Fruit fly (Drosophila melanogaster) whole organism, wandering third instar larva: ENCODE measurements around the gene emei.

ENCODE experiments used
- Abd-B ChIP-seq: fragments of >200 bp; optimal IDR thresholded peaks from 2 replicates; lab custom pipeline; 2017; ENCODE audit warnings: missing biosample characterization, missing genetic modification characterization
- CG32264 ChIP-seq: fragments of 200-800 bp; sonication (Bioruptor generic); optimal IDR thresholded peaks from 2 replicates; lab custom pipeline; 2016; ENCODE audit warnings: missing biosample characterization, missing genetic modification characterization
- CrebA ChIP-seq: fragments of 200-800 bp; sonication (Bioruptor generic); optimal IDR thresholded peaks from 2 replicates; lab custom pipeline; 2016; ENCODE audit warnings: missing biosample characterization, mild to moderate bottlenecking, missing genetic modification characterization, borderline replicate concordance
- Dfd ChIP-seq: fragments of >200 bp; optimal IDR thresholded peaks from 2 replicates; lab custom pipeline; 2017; ENCODE audit warnings: missing biosample characterization, missing genetic modification characterization
- Dif ChIP-seq: fragments of 200-275, 200-300 bp; sonication (Bioruptor generic); optimal IDR thresholded peaks from 2 replicates; lab custom pipeline; 2018; ENCODE audit warnings: missing biosample characterization, missing genetic modification characterization; ENCODE audit not compliant: partially characterized antibody
- GATAd ChIP-seq: sonication (Bioruptor generic); optimal IDR thresholded peaks from 2 replicates; lab custom pipeline; 2016; ENCODE audit warnings: missing biosample characterization, missing genetic modification characterization
- HLH106 ChIP-seq: fragments of 200-800 bp; optimal IDR thresholded peaks from 3 replicates; lab custom pipeline; 2019; ENCODE audit warnings: missing biosample characterization, mild to moderate bottlenecking, missing genetic modification characterization, moderate library complexity
- Hnf4 ChIP-seq: fragments of 200-800 bp; sonication (Bioruptor generic); optimal IDR thresholded peaks from 2 replicates; lab custom pipeline; 2016; ENCODE audit warnings: missing biosample characterization, mild to moderate bottlenecking, missing genetic modification characterization
- Hr83 ChIP-seq: fragments of 200-300 bp; sonication (Bioruptor generic); optimal IDR thresholded peaks from 2 replicates; lab custom pipeline; 2016; ENCODE audit warnings: missing biosample characterization, mild to moderate bottlenecking, missing genetic modification characterization, moderate library complexity; ENCODE audit not compliant: poor library complexity, severe bottlenecking
- Jra ChIP-seq: sonication (Bioruptor generic); optimal IDR thresholded peaks from 2 replicates; lab custom pipeline; 2016; ENCODE audit warnings: missing biosample characterization, missing genetic modification characterization
- Myc ChIP-seq: fragments of >200 bp; optimal IDR thresholded peaks from 2 replicates; lab custom pipeline; 2017
- OdsH ChIP-seq: fragments of 200-800 bp; sonication (Bioruptor generic); optimal IDR thresholded peaks from 2 replicates; lab custom pipeline; 2016; ENCODE audit warnings: missing biosample characterization, mild to moderate bottlenecking, missing genetic modification characterization
- Sp1 ChIP-seq: fragments of 200-800 bp; sonication (Bioruptor generic); optimal IDR thresholded peaks from 3 replicates; lab custom pipeline; 2019; ENCODE audit warnings: missing biosample characterization, mild to moderate bottlenecking, missing genetic modification characterization, moderate library complexity
- Vsx2 ChIP-seq: fragments of 200-300, 225-300 bp; sonication (Bioruptor generic); optimal IDR thresholded peaks from 2 replicates; lab custom pipeline; 2018; ENCODE audit warnings: missing biosample characterization, missing genetic modification characterization; ENCODE audit not compliant: partially characterized antibody
- br ChIP-seq: fragments of 200-800 bp; sonication (Bioruptor generic); optimal IDR thresholded peaks from 2 replicates; lab custom pipeline; 2016; ENCODE audit warnings: missing biosample characterization, missing genetic modification characterization
- brk ChIP-seq: fragments of 200-800 bp; sonication (Bioruptor generic); optimal IDR thresholded peaks from 2 replicates; lab custom pipeline; 2016; ENCODE audit warnings: missing biosample characterization, mild to moderate bottlenecking, missing genetic modification characterization
- dl ChIP-seq, 2 experiments: fragments of 175-275, 200-275 bp in 1 of 2; fragments of 200-275 bp in 1 of 2; sonication (Bioruptor generic); optimal IDR thresholded peaks; lab custom pipeline; 2018; ENCODE audit warnings: mild to moderate bottlenecking in 2 of 2, missing biosample characterization in 2 of 2, missing genetic modification characterization in 2 of 2, moderate library complexity in 2 of 2; ENCODE audit not compliant: partially characterized antibody in 2 of 2, insufficient read depth in 1 of 2
- dsf ChIP-seq: sonication (Bioruptor generic); optimal IDR thresholded peaks from 2 replicates; lab custom pipeline; 2016; ENCODE audit warnings: missing biosample characterization, missing genetic modification characterization, borderline replicate concordance
- ey ChIP-seq: fragments of 200-800 bp; sonication (Bioruptor generic); optimal IDR thresholded peaks from 2 replicates; lab custom pipeline; 2016; ENCODE audit warnings: missing biosample characterization, missing genetic modification characterization
- foxo ChIP-seq, 2 experiments: fragments of 200-800 bp; sonication (Bioruptor generic); optimal IDR thresholded peaks; 2 replicates in 1 of 2; 3 replicates in 1 of 2; lab custom pipeline; 2016 to 2017; ENCODE audit warnings: missing biosample characterization in 2 of 2, missing genetic modification characterization in 2 of 2
- fru ChIP-seq: fragments of 200-800 bp; sonication (Bioruptor generic); optimal IDR thresholded peaks from 3 replicates; lab custom pipeline; 2016; ENCODE audit warnings: missing biosample characterization, mild to moderate bottlenecking, missing genetic modification characterization
- h ChIP-seq: fragments of 200-800 bp; sonication (Bioruptor generic); optimal IDR thresholded peaks from 3 replicates; lab custom pipeline; 2016; ENCODE audit warnings: missing biosample characterization, mild to moderate bottlenecking, missing genetic modification characterization
- jim ChIP-seq: fragments of 175-275, 200-325 bp; sonication (Bioruptor generic); optimal IDR thresholded peaks from 2 replicates; lab custom pipeline; 2016; ENCODE audit warnings: missing biosample characterization, mild to moderate bottlenecking, missing genetic modification characterization
- lola ChIP-seq: fragments of >200 bp; optimal IDR thresholded peaks from 2 replicates; lab custom pipeline; 2017; ENCODE audit warnings: missing biosample characterization, missing genetic modification characterization
- pan ChIP-seq: fragments of >200 bp; optimal IDR thresholded peaks from 2 replicates; lab custom pipeline; 2017
- psq ChIP-seq: fragments of 200-800 bp; sonication (Bioruptor generic); optimal IDR thresholded peaks from 3 replicates; lab custom pipeline; 2017; ENCODE audit warnings: missing biosample characterization, mild to moderate bottlenecking, missing genetic modification characterization, moderate library complexity
- rgr ChIP-seq: fragments of 200-800 bp; sonication (Bioruptor generic); optimal IDR thresholded peaks from 3 replicates; lab custom pipeline; 2016; ENCODE audit warnings: missing biosample characterization, mild to moderate bottlenecking, missing genetic modification characterization
- sage ChIP-seq: fragments of 200-800 bp; sonication (Bioruptor generic); optimal IDR thresholded peaks from 2 replicates; lab custom pipeline; 2016; ENCODE audit warnings: missing biosample characterization, mild to moderate bottlenecking, missing genetic modification characterization
- sv ChIP-seq: fragments of 200-800 bp; sonication (Bioruptor generic); optimal IDR thresholded peaks from 3 replicates; lab custom pipeline; 2016; ENCODE audit warnings: missing biosample characterization, missing genetic modification characterization
- tai ChIP-seq: sonication (Bioruptor generic); optimal IDR thresholded peaks from 2 replicates; lab custom pipeline; 2016; ENCODE audit warnings: missing biosample characterization, missing genetic modification characterization
- usp ChIP-seq: fragments of >200 bp; optimal IDR thresholded peaks from 2 replicates; lab custom pipeline; 2017; ENCODE audit warnings: missing biosample characterization, missing genetic modification characterization
- woc ChIP-seq: sonication (Bioruptor generic); optimal IDR thresholded peaks from 2 replicates; lab custom pipeline; 2016; ENCODE audit warnings: missing biosample characterization, mild to moderate bottlenecking, missing genetic modification characterization

emei gene

DNA sequence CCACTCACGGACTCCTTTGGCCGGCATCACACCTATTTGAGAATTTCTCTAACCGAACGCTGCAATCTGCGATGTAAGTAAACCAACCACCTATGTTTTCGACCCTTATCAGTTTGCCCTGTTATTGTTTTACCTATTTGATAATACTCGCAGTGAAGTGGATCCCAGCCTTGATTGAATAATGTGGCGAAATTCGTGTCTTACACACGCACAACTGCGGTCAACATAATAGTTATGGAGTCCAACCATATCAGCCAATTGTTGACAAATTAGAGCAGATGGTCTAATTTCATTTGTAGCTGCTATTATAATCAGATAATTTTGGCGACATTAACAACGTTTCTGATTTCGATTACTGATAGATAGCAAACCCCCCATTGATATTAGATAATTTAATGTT, 38.4 kb upstream of the emei start:
- no peak for TF ChIP-seq lola (GFP tag; lab: Kevin White, UChicago)

DNA sequence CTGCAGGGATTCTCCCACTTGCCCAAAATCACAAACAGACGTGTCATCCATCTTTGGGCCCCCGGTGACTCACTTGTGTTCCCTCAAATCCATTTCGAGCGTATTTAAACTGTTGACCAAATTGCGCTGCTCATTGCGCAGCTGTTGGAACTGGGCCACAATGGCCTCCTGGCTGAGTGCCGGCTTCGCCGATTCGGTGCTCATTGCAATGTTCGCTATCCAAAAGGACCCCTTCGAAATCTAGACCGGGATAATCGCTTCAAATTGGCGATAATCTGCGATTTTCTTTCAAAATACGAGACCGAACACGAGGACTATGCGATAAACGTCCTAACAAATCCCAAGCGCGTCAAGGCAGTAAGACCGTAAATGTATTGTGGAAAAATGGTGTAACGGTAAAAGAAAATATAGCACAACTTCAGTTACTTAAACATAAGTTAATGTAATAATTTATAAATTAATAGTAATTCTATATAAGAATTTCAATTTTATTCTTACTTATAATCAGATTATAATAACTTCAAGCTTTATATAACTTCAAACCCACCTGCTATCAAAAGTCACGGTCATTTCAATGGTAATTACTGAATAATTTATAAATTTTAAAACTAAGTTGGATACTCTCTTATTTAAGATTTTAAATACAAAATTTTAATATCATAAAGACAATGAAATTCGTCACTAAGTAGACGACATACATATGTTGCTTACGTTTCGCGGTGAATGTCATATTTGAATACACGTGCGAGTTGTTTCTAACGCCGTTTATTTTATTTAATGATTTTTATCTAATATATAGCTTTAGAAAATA, 35.2 kb upstream of the emei start, which contains the start of the genes Pfdn2 and Noc1:
Gene Pfdn2 (minus strand): TSS at position 346 of the 811 bp plus-strand sequence.
Gene Noc1 (plus strand): TSS at position 727 of the 811 bp plus-strand sequence.
- TF ChIP-seq sage (GFP tag; lab: Kevin White, UChicago) (no peak), dsf (GFP tag; lab: Kevin White, UChicago) (peak; percentile 51), sv (peak; percentile 24), psq (GFP tag; lab: Kevin White, UChicago) (peak; percentile 54), Myc (lab: Kevin White, UChicago) (peak; percentile 55)

DNA sequence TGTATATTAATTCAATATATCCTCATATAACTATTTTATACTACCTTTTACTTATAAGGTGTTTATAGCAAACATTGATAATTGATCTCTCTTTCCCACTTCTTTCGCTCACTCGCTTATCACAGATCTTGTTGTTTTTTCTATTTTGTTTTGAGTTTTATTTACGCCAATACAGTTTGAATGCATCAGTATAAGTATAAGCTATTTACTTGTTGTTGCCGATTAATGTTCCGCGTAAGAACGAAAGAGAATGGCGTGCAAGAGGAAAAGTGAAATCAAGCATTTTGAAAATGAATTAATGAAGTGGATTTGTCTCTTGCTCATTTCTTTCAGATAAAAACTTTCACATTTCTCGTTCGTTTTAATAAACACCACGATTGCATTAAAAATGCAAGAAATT, 25.9 kb upstream of the emei start:
- TF ChIP-seq rgr (GFP tag; lab: Kevin White, UChicago), result peak; percentile 87
- TF ChIP-seq psq (GFP tag; lab: Kevin White, UChicago), result peak; percentile 60
- no peak for TF ChIP-seq Hnf4 (GFP tag; lab: Kevin White, UChicago)

DNA sequence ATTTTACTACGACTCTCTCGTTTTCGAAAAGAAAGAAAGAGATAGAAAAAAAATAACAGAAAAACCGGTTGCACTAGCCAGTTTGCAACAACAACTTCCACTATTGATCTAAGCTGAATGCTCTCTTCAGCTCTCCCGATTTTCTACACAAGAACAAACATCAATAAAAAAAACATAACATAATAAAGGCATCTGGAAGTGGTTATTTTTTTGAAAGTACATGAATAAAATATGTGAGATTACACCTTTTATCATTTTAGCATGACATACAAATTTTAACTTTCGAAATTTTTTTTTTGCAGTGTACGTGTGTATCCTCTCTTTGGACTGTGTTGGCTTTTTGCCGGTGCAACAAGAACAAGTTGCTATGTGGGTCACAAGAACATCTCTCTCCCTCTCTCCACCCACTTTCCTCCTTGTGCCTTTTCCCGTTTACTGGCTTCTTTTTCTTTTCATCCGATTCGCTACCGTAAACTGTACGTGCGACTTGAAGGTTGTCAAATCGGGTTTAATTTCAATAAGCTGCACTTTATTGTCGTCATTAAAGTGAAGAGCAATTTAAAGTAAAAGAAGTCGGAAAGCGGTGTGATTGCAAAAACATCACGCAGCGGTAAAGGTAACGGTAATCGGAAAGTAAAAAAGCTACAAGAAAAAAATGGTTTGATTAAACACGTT, 24.8 kb upstream of the emei start:
- peak; percentile 70 for TF ChIP-seq psq (GFP tag; lab: Kevin White, UChicago)
- peak; percentile 49 for TF ChIP-seq woc (GFP tag; lab: Kevin White, UChicago)
- peak; percentile 95 for TF ChIP-seq sv
- no peak for TF ChIP-seq dl (GFP tag; optimal IDR thresholded peaks at IDR 0.05; lab: Kevin White, UChicago; ENCODE audit: insufficient read depth in 1 of 2, partially characterized antibody in 2 of 2)
- TF ChIP-seq ey (GFP tag; lab: Kevin White, UChicago), result peak; percentile 89
- peak; percentile 88 for TF ChIP-seq rgr (GFP tag; lab: Kevin White, UChicago)
- peak; percentile 51 for TF ChIP-seq sage (GFP tag; lab: Kevin White, UChicago)
- TF ChIP-seq CG32264 (GFP tag; lab: Kevin White, UChicago), result peak; percentile 56
- TF ChIP-seq br (GFP tag; lab: Kevin White, UChicago), result peak; percentile 74
- no peak for TF ChIP-seq GATAd (GFP tag; lab: Kevin White, UChicago)
- TF ChIP-seq OdsH, result peak; percentile 87
- no peak for TF ChIP-seq usp (GFP tag; lab: Kevin White, UChicago)

DNA sequence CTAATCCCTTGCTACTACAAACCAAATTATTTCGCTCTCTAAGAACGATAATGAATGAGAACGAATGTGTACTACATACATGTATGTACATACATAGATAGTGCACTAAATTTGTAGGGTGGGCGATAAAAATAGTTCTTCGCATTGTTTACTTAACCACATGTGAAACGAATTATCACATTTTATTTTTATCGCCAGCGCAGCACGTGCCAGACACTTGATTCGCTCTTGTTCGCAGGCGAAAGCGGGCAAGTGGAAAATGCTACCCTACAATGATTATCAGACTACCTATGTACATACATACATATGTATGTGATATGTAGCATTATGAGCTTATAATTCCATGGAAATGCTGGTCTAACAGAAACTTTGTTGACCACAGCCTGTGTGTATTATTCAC, 23.7 kb upstream of the emei start:
- TF ChIP-seq sv, result no peak
- no peak for TF ChIP-seq OdsH
- no peak for TF ChIP-seq tai (GFP tag; lab: Kevin White, UChicago)
- TF ChIP-seq h, result no peak
- no peak for TF ChIP-seq Abd-B (GFP tag; lab: Kevin White, UChicago)
- no peak for TF ChIP-seq CrebA (GFP tag; lab: Kevin White, UChicago)

DNA sequence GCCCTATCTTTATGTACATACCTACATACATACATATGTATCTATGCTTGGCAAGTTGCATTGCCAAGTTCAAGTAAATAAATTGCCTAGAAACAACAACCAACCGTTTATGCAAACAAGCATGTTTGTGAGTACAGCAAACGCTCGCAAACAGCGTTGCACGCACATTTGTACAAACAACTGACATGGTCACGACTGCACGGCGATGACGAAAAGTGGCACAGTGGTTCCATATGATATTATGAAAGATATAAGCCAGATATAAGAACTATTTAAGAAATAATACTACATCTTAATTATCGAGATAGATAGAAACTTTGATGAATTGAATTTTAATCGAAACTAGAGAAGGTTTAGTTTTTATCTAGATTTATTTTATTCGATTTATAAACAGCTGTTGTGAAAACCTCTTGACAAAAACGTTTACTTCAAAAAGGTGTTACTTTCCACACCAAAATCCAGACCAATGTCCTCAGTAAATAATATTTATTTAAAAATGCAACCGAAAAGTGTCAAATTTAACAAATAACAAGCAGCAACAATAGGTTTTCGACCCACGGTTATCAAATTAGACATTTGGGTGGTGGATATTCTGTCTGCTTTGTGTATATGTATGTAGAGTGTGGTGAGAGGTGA, 19.6 kb upstream of the emei start:
- TF ChIP-seq dl (GFP tag; optimal IDR thresholded peaks at IDR 0.05; lab: Kevin White, UChicago; ENCODE audit: insufficient read depth in 1 of 2, partially characterized antibody in 2 of 2), result no peak
- peak; percentile 90 for TF ChIP-seq sv
- TF ChIP-seq foxo (GFP tag; optimal IDR thresholded peaks at IDR 0.05; lab: Kevin White, UChicago), result peak in 1 of 2 experiments; percentile 84
- TF ChIP-seq Hr83, result peak; percentile 96
- peak; percentile 74 for TF ChIP-seq ey (GFP tag; lab: Kevin White, UChicago)
- no peak for TF ChIP-seq usp (GFP tag; lab: Kevin White, UChicago)
- peak; percentile 8 for TF ChIP-seq Jra (GFP tag; lab: Kevin White, UChicago)
- TF ChIP-seq Abd-B (GFP tag; lab: Kevin White, UChicago), result no peak
- TF ChIP-seq Dif (GFP tag; lab: Kevin White, UChicago), result no peak
- TF ChIP-seq woc (GFP tag; lab: Kevin White, UChicago), result peak; percentile 68
- TF ChIP-seq HLH106 (tag; lab: Kevin White, UChicago), result peak; percentile 54
- TF ChIP-seq Dfd (GFP tag; lab: Kevin White, UChicago), result no peak
- TF ChIP-seq OdsH, result peak; percentile 80
- peak; percentile 76 for TF ChIP-seq Sp1
- peak; percentile 78 for TF ChIP-seq tai (GFP tag; lab: Kevin White, UChicago)
- TF ChIP-seq sage (GFP tag; lab: Kevin White, UChicago), result peak; percentile 42
- peak; percentile 81 for TF ChIP-seq h
- TF ChIP-seq pan, result no peak
- peak; percentile 55 for TF ChIP-seq jim
- TF ChIP-seq rgr (GFP tag; lab: Kevin White, UChicago), result peak; percentile 74
- peak; percentile 79 for TF ChIP-seq psq (GFP tag; lab: Kevin White, UChicago)
- TF ChIP-seq CG32264 (GFP tag; lab: Kevin White, UChicago), result peak; percentile 13
- no peak for TF ChIP-seq CrebA (GFP tag; lab: Kevin White, UChicago)
- TF ChIP-seq fru, result peak; percentile 72
- TF ChIP-seq dsf (GFP tag; lab: Kevin White, UChicago), result no peak
- TF ChIP-seq brk (GFP tag; lab: Kevin White, UChicago), result peak; percentile 40
- no peak for TF ChIP-seq Vsx2 (GFP tag; lab: Kevin White, UChicago)
